Worm (Caenorhabditis elegans) whole organism, young adult: Measurements from ENCODE around the gene grd-1.

Experiments used
- B0035.1 ChIP-seq: sonication (generic microtip); optimal IDR thresholded peaks from 2 replicates; lab custom pipeline; 2016; ENCODE audit warnings: missing genetic modification characterization, mild to moderate bottlenecking, missing compliant biosample characterization, missing genotype, missing genetic modification reagents
- C06A6.2 ChIP-seq: fragments of 200-800 bp; sonication (Bioruptor generic); conservative IDR thresholded peaks from 2 replicates; pipeline ENCODE4 v1.3.6; 2022; ENCODE audit warnings: missing genetic modification characterization, missing compliant biosample characterization
- C17E4.6 ChIP-seq: fragments of 200-800 bp; sonication (Bioruptor generic); IDR thresholded peaks from 2 replicates; pipeline ENCODE4 v1.3.6; 2022; ENCODE audit warnings: missing genetic modification reagents, missing genetic modification characterization, missing compliant biosample characterization
- F10E7.11 ChIP-seq: sonication (generic microtip); optimal IDR thresholded peaks from 2 replicates; lab custom pipeline; 2017; ENCODE audit warnings: mild to moderate bottlenecking, missing genetic modification characterization, moderate library complexity, missing compliant biosample characterization
- F37B4.10 ChIP-seq: fragments of 200-800 bp; sonication (Bioruptor generic); IDR thresholded peaks from 2 replicates; pipeline ENCODE4 v1.3.6; 2022; ENCODE audit warnings: missing genetic modification characterization, missing compliant biosample characterization
- F39B2.1 ChIP-seq: fragments of 200-800 bp; sonication (Bioruptor generic); IDR thresholded peaks from 2 replicates; pipeline ENCODE4 v1.3.6; 2022; ENCODE audit warnings: missing genetic modification reagents, missing genetic modification characterization, missing compliant biosample characterization
- F57C9.4 ChIP-seq: sonication (generic microtip); optimal IDR thresholded peaks from 2 replicates; lab custom pipeline; 2017; ENCODE audit warnings: mild to moderate bottlenecking, missing genetic modification characterization, missing compliant biosample characterization
- T07F8.4 ChIP-seq: sonication (generic microtip); optimal IDR thresholded peaks from 2 replicates; lab custom pipeline; 2016; ENCODE audit warnings: mild to moderate bottlenecking, missing genetic modification characterization, moderate library complexity, missing compliant biosample characterization
- T26A5.8 ChIP-seq: sonication (generic microtip); optimal IDR thresholded peaks from 2 replicates; lab custom pipeline; 2016; ENCODE audit warnings: missing genetic modification characterization, missing compliant biosample characterization
- Y53G8AR.9 ChIP-seq: fragments of 200-800 bp; sonication (Bioruptor generic); conservative IDR thresholded peaks from 2 replicates; pipeline ENCODE4 v1.3.6; 2022; ENCODE audit warnings: missing genetic modification reagents, missing genetic modification characterization, missing compliant biosample characterization
- Y56A3A.18 ChIP-seq: fragments of 200-800 bp; sonication (Bioruptor generic); IDR thresholded peaks from 2 replicates; pipeline ENCODE4 v1.3.6; 2022; ENCODE audit warnings: missing genetic modification reagents, missing genetic modification characterization, missing compliant biosample characterization
- Y79H2A.3 ChIP-seq: fragments of 200-800 bp; sonication (Bioruptor generic); conservative IDR thresholded peaks from 2 replicates; pipeline ENCODE4 v1.3.6; 2022; ENCODE audit warnings: missing genetic modification reagents, missing genetic modification characterization, missing compliant biosample characterization
- akir-1 ChIP-seq: fragments of 200-800 bp; sonication (Bioruptor generic); optimal IDR thresholded peaks from 2 replicates; lab custom pipeline; 2018; ENCODE audit warnings: mild to moderate bottlenecking, missing genetic modification characterization, moderate library complexity, missing compliant biosample characterization
- aptf-2 ChIP-seq: fragments of 200-800 bp; sonication (Bioruptor generic); conservative IDR thresholded peaks from 2 replicates; pipeline ENCODE4 v1.3.6; 2022; ENCODE audit warnings: missing genetic modification reagents, missing genetic modification characterization, missing compliant biosample characterization
- atf-7 ChIP-seq: sonication (generic microtip); optimal IDR thresholded peaks from 2 replicates; lab custom pipeline; 2017; ENCODE audit warnings: mild to moderate bottlenecking, missing genetic modification characterization, missing compliant biosample characterization
- attf-3 ChIP-seq: fragments of 200-800 bp; sonication (Bioruptor generic); conservative IDR thresholded peaks from 2 replicates; pipeline ENCODE4 v1.3.6; 2022; ENCODE audit warnings: missing genetic modification reagents, missing genetic modification characterization, missing compliant biosample characterization
- attf-6 ChIP-seq: fragments of 200-800 bp; sonication (Bioruptor generic); IDR thresholded peaks from 2 replicates; pipeline ENCODE4 v1.3.6; 2022; ENCODE audit warnings: missing genetic modification reagents, missing genetic modification characterization, missing compliant biosample characterization
- bed-1 ChIP-seq: fragments of 200-800 bp; sonication (Bioruptor generic); IDR thresholded peaks from 2 replicates; pipeline ENCODE4 v1.3.6; 2022; ENCODE audit warnings: missing genetic modification reagents, missing genetic modification characterization, missing compliant biosample characterization
- bed-2 ChIP-seq: fragments of 200-800 bp; sonication (Bioruptor generic); IDR thresholded peaks from 2 replicates; pipeline ENCODE4 v1.3.6; 2022; ENCODE audit warnings: missing genetic modification reagents, missing genetic modification characterization, missing compliant biosample characterization
- ccch-3 ChIP-seq: fragments of 200-800 bp; sonication (Bioruptor generic); optimal IDR thresholded peaks from 2 replicates; lab custom pipeline; 2018; ENCODE audit warnings: mild to moderate bottlenecking, missing genetic modification characterization, missing compliant biosample characterization
- ceh-100 ChIP-seq: fragments of 200-800 bp; sonication (Bioruptor generic); IDR thresholded peaks from 2 replicates; pipeline ENCODE4 v1.3.6; 2022; ENCODE audit warnings: missing genetic modification reagents, missing genetic modification characterization, missing compliant biosample characterization
- ceh-91 ChIP-seq: fragments of 200-800 bp; sonication (Bioruptor generic); IDR thresholded peaks from 2 replicates; pipeline ENCODE4 v1.3.6; 2022; ENCODE audit warnings: missing genetic modification reagents, missing genetic modification characterization, missing compliant biosample characterization
- chd-7 ChIP-seq: sonication (generic microtip); optimal IDR thresholded peaks from 2 replicates; lab custom pipeline; 2016; ENCODE audit warnings: mild to moderate bottlenecking, missing genetic modification characterization, moderate library complexity, missing compliant biosample characterization
- dox-1 ChIP-seq: fragments of 200-800 bp; sonication (Bioruptor generic); IDR thresholded peaks from 2 replicates; pipeline ENCODE4 v1.3.6; 2022; ENCODE audit warnings: missing genetic modification reagents, missing genetic modification characterization, missing compliant biosample characterization
- egl-44 ChIP-seq: fragments of 200-800 bp; sonication (Bioruptor generic); IDR thresholded peaks from 2 replicates; pipeline ENCODE4 v1.3.6; 2022; ENCODE audit warnings: missing genetic modification reagents, missing genetic modification characterization, missing compliant biosample characterization
- fkh-3 ChIP-seq: sonication (generic microtip); optimal IDR thresholded peaks from 2 replicates; lab custom pipeline; 2016; ENCODE audit warnings: mild to moderate bottlenecking, missing genetic modification characterization, missing compliant biosample characterization
- hlh-12 ChIP-seq: sonication (generic microtip); optimal IDR thresholded peaks from 2 replicates; lab custom pipeline; 2016; ENCODE audit warnings: missing genetic modification characterization, missing compliant biosample characterization
- lag-1 ChIP-seq: fragments of 200-800 bp; sonication (Bioruptor generic); IDR thresholded peaks from 2 replicates; pipeline ENCODE4 v1.3.6; 2022; ENCODE audit warnings: missing genetic modification reagents, missing genetic modification characterization, missing compliant biosample characterization
- lin-35 ChIP-seq, 3 experiments: fragments of 150-350 bp in 2 of 3; sonication (generic microtip) in 1 of 3; optimal IDR thresholded peaks; 2 replicates each; lab custom pipeline; 2014 to 2018; ENCODE audit warnings: missing biosample characterization in 3 of 3, missing genetic modification characterization in 3 of 3, missing genetic modification reagents in 3 of 3
- madf-3 ChIP-seq: fragments of 200-800 bp; sonication (Bioruptor generic); IDR thresholded peaks from 2 replicates; pipeline ENCODE4 v1.3.6; 2022; ENCODE audit warnings: missing genetic modification reagents, missing genetic modification characterization, missing compliant biosample characterization
- madf-6 ChIP-seq: fragments of 200-800 bp; sonication (Bioruptor generic); IDR thresholded peaks from 2 replicates; pipeline ENCODE4 v1.3.6; 2022; ENCODE audit warnings: missing genetic modification reagents, missing genetic modification characterization, missing compliant biosample characterization
- nfya-2 ChIP-seq: fragments of 200-800 bp; sonication (Bioruptor generic); IDR thresholded peaks from 2 replicates; pipeline ENCODE4 v1.3.6; 2022; ENCODE audit warnings: missing genetic modification reagents, missing genetic modification characterization, missing compliant biosample characterization
- nfyb-1 ChIP-seq: fragments of 200-800 bp; sonication (Bioruptor generic); IDR thresholded peaks from 2 replicates; pipeline ENCODE4 v1.3.6; 2022; ENCODE audit warnings: missing genetic modification reagents, missing genetic modification characterization, missing compliant biosample characterization
- rec-8 ChIP-seq, 2 experiments: sonication (generic microtip); optimal IDR thresholded peaks; 2 replicates each; lab custom pipeline; 2016; ENCODE audit warnings: mild to moderate bottlenecking in 2 of 2, missing genetic modification characterization in 2 of 2, missing genetic modification reagents in 2 of 2, missing genotype in 2 of 2, missing biosample characterization in 1 of 2, missing compliant biosample characterization in 1 of 2, moderate library complexity in 1 of 2
- snpc-4 ChIP-seq, 5 experiments: fragments of 150-350 bp in 1 of 5; sonication (generic microtip) in 4 of 5; optimal IDR thresholded peaks; 2 replicates each; lab custom pipeline; 2014 to 2018; ENCODE audit warnings: missing genetic modification characterization in 5 of 5, missing biosample characterization in 3 of 5, antibody characterized with exemption in 2 of 5, mild to moderate bottlenecking in 2 of 5, missing compliant biosample characterization in 2 of 5, missing genotype in 2 of 5, moderate library complexity in 2 of 5, missing genetic modification reagents in 1 of 5
- somi-1 ChIP-seq: fragments of 200-800 bp; sonication (Bioruptor generic); optimal IDR thresholded peaks from 2 replicates; lab custom pipeline; 2018; ENCODE audit warnings: mild to moderate bottlenecking, missing genetic modification characterization, missing compliant biosample characterization
- sptf-2 ChIP-seq: fragments of 200-800 bp; sonication (Bioruptor generic); optimal IDR thresholded peaks from 2 replicates; lab custom pipeline; 2018; ENCODE audit warnings: mild to moderate bottlenecking, missing genetic modification characterization, missing compliant biosample characterization
- tbp1 ChIP-seq: fragments of 200-800 bp; sonication (Bioruptor generic); optimal IDR thresholded peaks from 2 replicates; lab custom pipeline; 2018; ENCODE audit warnings: mild to moderate bottlenecking, missing genetic modification characterization, missing compliant biosample characterization
- tbx-9 ChIP-seq: sonication (generic microtip); optimal IDR thresholded peaks from 2 replicates; lab custom pipeline; 2016; ENCODE audit warnings: borderline replicate concordance, missing genetic modification characterization, inconsistent platforms, missing compliant biosample characterization
- unc-62 ChIP-seq: fragments of 150-350 bp; optimal IDR thresholded peaks from 2 replicates; lab custom pipeline; 2014; ENCODE audit warnings: missing biosample characterization, missing genetic modification reagents, missing genetic modification characterization
- zim-3 ChIP-seq: sonication (generic microtip); optimal IDR thresholded peaks from 2 replicates; lab custom pipeline; 2017; ENCODE audit warnings: mild to moderate bottlenecking, missing genetic modification characterization, moderate library complexity, missing compliant biosample characterization
- ztf-18 ChIP-seq: sonication (generic microtip); optimal IDR thresholded peaks from 2 replicates; lab custom pipeline; 2016; ENCODE audit warnings: missing genotype, mild to moderate bottlenecking, missing genetic modification characterization, missing compliant biosample characterization
- ztf-22 ChIP-seq: fragments of 200-800 bp; sonication (Bioruptor generic); optimal IDR thresholded peaks from 2 replicates; lab custom pipeline; 2018; ENCODE audit warnings: mild to moderate bottlenecking, missing genetic modification characterization, moderate library complexity, missing compliant biosample characterization
- ztf-25 ChIP-seq: fragments of 200-800 bp; sonication (Bioruptor generic); IDR thresholded peaks from 2 replicates; pipeline ENCODE4 v1.3.6; 2022; ENCODE audit warnings: missing genetic modification reagents, missing genetic modification characterization, missing compliant biosample characterization
- ztf-26 ChIP-seq: sonication (generic microtip); optimal IDR thresholded peaks from 2 replicates; lab custom pipeline; 2017; ENCODE audit warnings: missing genetic modification characterization, missing compliant biosample characterization
- ztf-3 ChIP-seq: fragments of 200-800 bp; sonication (Bioruptor generic); optimal IDR thresholded peaks from 2 replicates; lab custom pipeline; 2018; ENCODE audit warnings: mild to moderate bottlenecking, missing genetic modification characterization, missing compliant biosample characterization
- ztf-6 ChIP-seq: fragments of 200-800 bp; sonication (Bioruptor generic); IDR thresholded peaks from 2 replicates; pipeline ENCODE4 v1.3.6; 2022; ENCODE audit warnings: missing genetic modification reagents, missing genetic modification characterization, missing compliant biosample characterization

grd-1 gene

ce11 chrX:11095480-11095879 lies 13.8 kb upstream of the grd-1 start (continued):
- peak; percentile 58 for TF ChIP-seq snpc-4 (GFP tag; optimal IDR thresholded peaks at IDR 0.05; lab: Kevin White, UChicago)
- TF ChIP-seq snpc-4 (tag; optimal IDR thresholded peaks at IDR 0.05; lab: Kevin White, UChicago): peak in 2 of 4 experiments; percentile 66 to 81
- peak; percentile 57 for TF ChIP-seq F10E7.11 (tag; lab: Kevin White, UChicago)
- TF ChIP-seq ztf-22 (GFP tag; lab: Kevin White, UChicago): peak; percentile 62
- peak; percentile 70; the same call in 1 of the 2 replicates for TF ChIP-seq F39B2.1 (GFP tag; lab: Robert Waterston, UW)
- TF ChIP-seq sptf-2 (GFP tag; lab: Kevin White, UChicago): no peak
- peak; percentile 95 for TF ChIP-seq Y56A3A.18
- no peak for TF ChIP-seq chd-7 (tag; lab: Kevin White, UChicago)
- peak; percentile 12 for TF ChIP-seq ztf-3 (GFP tag; lab: Kevin White, UChicago)
- peak; percentile 75; the same call in 1 of the 2 replicates for TF ChIP-seq Y53G8AR.9 (GFP tag; lab: Robert Waterston, UW)
- TF ChIP-seq tbp1 (GFP tag; lab: Kevin White, UChicago): peak; percentile 93
- TF ChIP-seq rec-8 (tag; optimal IDR thresholded peaks at IDR 0.05; lab: Kevin White, UChicago): peak; percentile 5 to 75
- peak; percentile 18 for TF ChIP-seq tbx-9 (tag; lab: Kevin White, UChicago)
- peak; percentile 36 for TF ChIP-seq ztf-18
- 0 out of 2 replicates have a peak, but pooled peaks have one; percentile 76 for TF ChIP-seq bed-1 (GFP tag; lab: Robert Waterston, UW)
- TF ChIP-seq C06A6.2 (GFP tag; lab: Robert Waterston, UW): peak; percentile 62; the same call in 1 of the 2 replicates
- peak; percentile 4 for TF ChIP-seq F57C9.4 (tag; lab: Kevin White, UChicago)
- no peak for TF ChIP-seq lag-1 (GFP tag; lab: Robert Waterston, UW)
- peak; percentile 82; the same call in 1 of the 2 replicates for TF ChIP-seq ztf-6 (GFP tag; lab: Robert Waterston, UW)
- TF ChIP-seq nfya-2 (GFP tag; lab: Robert Waterston, UW): no peak
- TF ChIP-seq hlh-12 (tag; lab: Kevin White, UChicago): no peak
- TF ChIP-seq attf-6 (GFP tag; lab: Robert Waterston, UW): peak; percentile 51; the same call in 1 of the 2 replicates
- TF ChIP-seq ceh-100 (GFP tag; lab: Robert Waterston, UW): peak; percentile 73
- TF ChIP-seq unc-62 (GFP tag; lab: Kevin White, UChicago): no peak
- no peak for TF ChIP-seq fkh-3 (tag; lab: Kevin White, UChicago)
- peak; percentile 39 for TF ChIP-seq zim-3
- peak in 1 of 3 experiments; percentile 75 for TF ChIP-seq lin-35 (GFP tag; optimal IDR thresholded peaks at IDR 0.05; lab: Kevin White, UChicago)
- peak; percentile 66; the same call in 1 of the 2 replicates for TF ChIP-seq madf-3 (GFP tag; lab: Robert Waterston, UW)
- peak; percentile 15 for TF ChIP-seq ccch-3
- peak; percentile 80; the same call in 1 of the 2 replicates for TF ChIP-seq nfyb-1 (GFP tag; lab: Robert Waterston, UW)
- TF ChIP-seq Y79H2A.3 (GFP tag; lab: Robert Waterston, UW): no peak
- no peak for TF ChIP-seq F37B4.10 (GFP tag; lab: Robert Waterston, UW)
- no peak for TF ChIP-seq madf-6 (GFP tag; lab: Robert Waterston, UW)
- 0 out of 2 replicates have a peak, but pooled peaks have one; percentile 30 for TF ChIP-seq attf-3 (GFP tag; lab: Robert Waterston, UW)
- TF ChIP-seq C17E4.6 (GFP tag; lab: Robert Waterston, UW): peak; percentile 64; the same call in 1 of the 2 replicates
- TF ChIP-seq akir-1: no peak
- TF ChIP-seq T07F8.4: peak; percentile 77
- peak; percentile 84 for TF ChIP-seq atf-7
- peak; percentile 71 for TF ChIP-seq somi-1 (GFP tag; lab: Kevin White, UChicago)
- TF ChIP-seq aptf-2 (GFP tag; lab: Robert Waterston, UW): 0 out of 2 replicates have a peak, but pooled peaks have one; percentile 48
- TF ChIP-seq ztf-26 (tag; lab: Kevin White, UChicago): peak; percentile 92
- 0 out of 2 replicates have a peak, but pooled peaks have one; percentile 55 for TF ChIP-seq egl-44
- peak; percentile 87 for TF ChIP-seq B0035.1 (tag; lab: Kevin White, UChicago)
- peak; percentile 92 for TF ChIP-seq dox-1
- TF ChIP-seq ceh-91: peak; percentile 25; the same call in 1 of the 2 replicates
- peak; percentile 88; the same call in 1 of the 2 replicates for TF ChIP-seq ztf-25
- TF ChIP-seq bed-2: 0 out of 2 replicates have a peak, but pooled peaks have one; percentile 58
- no peak for TF ChIP-seq T26A5.8 (tag; lab: Kevin White, UChicago)
